Worm (Caenorhabditis elegans): Measurements from ENCODE around the gene ncam-1.

DNA sequence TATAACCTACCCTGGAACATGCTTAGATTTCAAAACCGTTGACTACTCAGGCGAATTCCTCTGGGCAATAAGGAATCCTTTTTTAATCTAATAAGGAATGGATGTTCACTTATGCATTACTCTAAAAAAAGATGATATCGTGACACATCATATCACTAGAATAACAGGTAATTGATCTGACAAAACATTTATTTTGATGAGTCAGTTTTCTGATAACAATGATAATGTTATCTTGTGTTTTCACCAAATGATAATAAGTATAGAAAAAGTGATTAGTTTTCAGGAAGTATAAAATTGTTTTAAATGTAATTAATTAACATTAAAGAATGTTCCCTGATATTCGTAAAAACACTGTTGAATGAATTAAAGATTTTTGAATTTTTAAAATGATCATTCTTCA, 37.3 kb downstream of the ncam-1 start:
- TF ChIP-seq sem-4 (tag; optimal IDR thresholded peaks at IDR 0.05), result no peak
- no peak for TF ChIP-seq F13H6.1 (tag; optimal IDR thresholded peaks at IDR 0.05)
- TF ChIP-seq sma-3 (GFP tag; optimal IDR thresholded peaks at IDR 0.05), result peak; percentile 1
- no peak for TF ChIP-seq egl-27 (tag; optimal IDR thresholded peaks at IDR 0.05)
- no peak for TF ChIP-seq lsy-2 (tag; optimal IDR thresholded peaks at IDR 0.05)
- no peak for TF ChIP-seq ceh-82 (tag; optimal IDR thresholded peaks at IDR 0.05)
- TF ChIP-seq skn-1 (tag; optimal IDR thresholded peaks at IDR 0.05), result no peak
- no peak for TF ChIP-seq aly-2 (tag; optimal IDR thresholded peaks at IDR 0.05)
